Fruit fly (Drosophila melanogaster) whole organism, embryonic: ENCODE data around the gene CG15406.

Source experiments
- CG10565 ChIP-seq: fragments of 200-800 bp; sonication (Bioruptor generic); optimal IDR thresholded peaks from 3 replicates; lab custom pipeline; 2016; ENCODE audit warnings: missing biosample characterization, mild to moderate bottlenecking, missing genetic modification characterization
- CG11696 ChIP-seq: fragments of 200-800 bp; sonication (Bioruptor generic); IDR thresholded peaks from 2 replicates; pipeline ENCODE4 v1.3.6; 2022; ENCODE audit warnings: missing biosample characterization, missing genetic modification characterization
- CG12219 ChIP-seq: fragments of 200-800 bp; sonication (Bioruptor generic); optimal IDR thresholded peaks from 3 replicates; lab custom pipeline; 2018; ENCODE audit warnings: missing biosample characterization, mild to moderate bottlenecking, missing genetic modification characterization
- CG14441 ChIP-seq: fragments of 200-800 bp; sonication (Bioruptor generic); IDR thresholded peaks from 2 replicates; pipeline ENCODE4 v1.3.6; 2022; ENCODE audit warnings: missing biosample characterization, missing genetic modification characterization
- CG15514 ChIP-seq: fragments of 200-800 bp; sonication (Bioruptor generic); optimal IDR thresholded peaks from 3 replicates; lab custom pipeline; 2017; ENCODE audit warnings: missing biosample characterization, missing genetic modification characterization, mild to moderate bottlenecking, moderate library complexity, missing genetic modification reagents
- CG15601 ChIP-seq: fragments of 200-800 bp; sonication (Bioruptor generic); optimal IDR thresholded peaks from 3 replicates; lab custom pipeline; 2019; ENCODE audit warnings: missing biosample characterization, mild to moderate bottlenecking, missing genetic modification characterization, moderate library complexity
- CG1647 ChIP-seq: fragments of 200-800 bp; sonication (Bioruptor generic); optimal IDR thresholded peaks from 3 replicates; lab custom pipeline; 2016; ENCODE audit warnings: missing biosample characterization, missing genetic modification characterization
- CG16863 ChIP-seq: fragments of 200-800 bp; sonication (Bioruptor generic); optimal IDR thresholded peaks from 3 replicates; lab custom pipeline; 2016; ENCODE audit warnings: missing biosample characterization, missing genetic modification characterization
- CG2202 ChIP-seq: fragments of 200-800 bp; sonication (Bioruptor generic); optimal IDR thresholded peaks from 2 replicates; lab custom pipeline; 2018; ENCODE audit warnings: missing biosample characterization, mild to moderate bottlenecking, missing genetic modification characterization
- CG2712 ChIP-seq: fragments of 200-800 bp; optimal IDR thresholded peaks from 3 replicates; lab custom pipeline; 2019; ENCODE audit warnings: missing biosample characterization, mild to moderate bottlenecking, missing genetic modification characterization, moderate library complexity
- CG2875 ChIP-seq: fragments of 200-800 bp; sonication (Bioruptor generic); optimal IDR thresholded peaks from 2 replicates; lab custom pipeline; 2017; ENCODE audit warnings: missing biosample characterization, mild to moderate bottlenecking, missing genetic modification characterization, missing genetic modification reagents
- CG4360 ChIP-seq: fragments of 200-800 bp; sonication (Bioruptor generic); IDR thresholded peaks from 2 replicates; pipeline ENCODE4 v1.3.6; 2022; ENCODE audit warnings: missing biosample characterization, missing genetic modification characterization
- CG5180 ChIP-seq: fragments of 200-800 bp; sonication (Bioruptor generic); optimal IDR thresholded peaks from 3 replicates; lab custom pipeline; 2017; ENCODE audit warnings: missing biosample characterization, missing genetic modification characterization, mild to moderate bottlenecking, moderate library complexity, missing genetic modification reagents
- CG6254 ChIP-seq: fragments of 200-800 bp; sonication (Bioruptor generic); optimal IDR thresholded peaks from 3 replicates; lab custom pipeline; 2017; ENCODE audit warnings: mild to moderate bottlenecking, missing biosample characterization, missing genetic modification reagents, missing genetic modification characterization
- CG6689 ChIP-seq: fragments of 200-800 bp; sonication (Bioruptor generic); IDR thresholded peaks from 2 replicates; pipeline ENCODE4 v1.3.6; 2022; ENCODE audit warnings: missing biosample characterization, missing genetic modification characterization
- Chrac-16 ChIP-seq: fragments of 200-800 bp; sonication (Bioruptor generic); optimal IDR thresholded peaks from 3 replicates; lab custom pipeline; 2016; ENCODE audit warnings: missing biosample characterization, missing genetic modification characterization
- D ChIP-seq, 2 experiments: fragments of 200-800 bp in 1 of 2; fragments of >200 bp in 1 of 2; sonication (Bioruptor generic) in 1 of 2; optimal IDR thresholded peaks; 2 replicates in 1 of 2; 3 replicates in 1 of 2; lab custom pipeline; 2017; ENCODE audit warnings: mild to moderate bottlenecking in 1 of 2, missing biosample characterization in 1 of 2, missing genetic modification characterization in 1 of 2, missing genetic modification reagents in 1 of 2
- Dek ChIP-seq: fragments of 200-800 bp; sonication (Bioruptor generic); optimal IDR thresholded peaks from 3 replicates; lab custom pipeline; 2019; ENCODE audit warnings: missing biosample characterization, mild to moderate bottlenecking, missing genetic modification characterization, moderate library complexity
- Dip2 ChIP-seq: fragments of 200-800 bp; sonication (Bioruptor generic); IDR thresholded peaks from 2 replicates; pipeline ENCODE4 v1.3.6; 2022; ENCODE audit warnings: missing biosample characterization, missing genetic modification characterization
- Eip74EF ChIP-seq, 2 experiments: fragments of 200-800 bp in 1 of 2; fragments of >200 bp in 1 of 2; sonication (Bioruptor generic) in 1 of 2; optimal IDR thresholded peaks; 2 replicates each; lab custom pipeline; 2017 to 2019; ENCODE audit warnings: missing biosample characterization in 2 of 2, missing genetic modification characterization in 2 of 2, mild to moderate bottlenecking in 1 of 2, moderate library complexity in 1 of 2
- Ets65A ChIP-seq: fragments of 200-800 bp; sonication (Bioruptor generic); peaks from one replicate; lab custom pipeline; 2016; ENCODE audit warnings: missing biosample characterization, missing genetic modification characterization
- H15 ChIP-seq: fragments of 200-800 bp; sonication (Bioruptor generic); IDR thresholded peaks from 3 replicates; pipeline ENCODE4 v1.3.6; 2022; ENCODE audit warnings: missing biosample characterization, missing genetic modification characterization
- HHEX ChIP-seq: fragments of 200-800 bp; sonication (Bioruptor generic); optimal IDR thresholded peaks from 3 replicates; lab custom pipeline; 2017; ENCODE audit warnings: missing biosample characterization, mild to moderate bottlenecking, missing genetic modification characterization, missing genetic modification reagents
- HmgD ChIP-seq: fragments of 200-800 bp; sonication (Bioruptor generic); optimal IDR thresholded peaks from 3 replicates; lab custom pipeline; 2016; ENCODE audit warnings: missing biosample characterization, missing genetic modification characterization
- HmgZ ChIP-seq: fragments of 200-800 bp; sonication (Bioruptor generic); optimal IDR thresholded peaks from 2 replicates; lab custom pipeline; 2018; ENCODE audit warnings: missing biosample characterization, mild to moderate bottlenecking, missing genetic modification characterization
- Hr78 ChIP-seq, 2 experiments: fragments of 200-800 bp in 1 of 2; fragments of >200 bp in 1 of 2; sonication (Bioruptor generic) in 1 of 2; optimal IDR thresholded peaks; 2 replicates each; lab custom pipeline; 2017 to 2019; ENCODE audit warnings: missing biosample characterization in 2 of 2, missing genetic modification characterization in 2 of 2, mild to moderate bottlenecking in 1 of 2, moderate library complexity in 1 of 2
- NK7.1 ChIP-seq: fragments of 200-800 bp; sonication (Bioruptor generic); optimal IDR thresholded peaks from 3 replicates; lab custom pipeline; 2016; ENCODE audit warnings: missing biosample characterization, missing genetic modification characterization
- Scr ChIP-seq: fragments of 200-800 bp; sonication (Bioruptor generic); IDR thresholded peaks from 2 replicates; pipeline ENCODE4 v1.3.6; 2022; ENCODE audit warnings: missing biosample characterization, missing genetic modification characterization; ENCODE audit not compliant: partially characterized antibody
- Sry-δ ChIP-seq: fragments of 200-800 bp; sonication (Bioruptor generic); optimal IDR thresholded peaks from 2 replicates; lab custom pipeline; 2016; ENCODE audit warnings: missing biosample characterization, missing genetic modification characterization
- ab ChIP-seq: fragments of 200-800 bp; sonication (Bioruptor generic); optimal IDR thresholded peaks from 2 replicates; lab custom pipeline; 2016; ENCODE audit warnings: missing biosample characterization, missing genetic modification characterization
- br ChIP-seq: fragments of >200 bp; optimal IDR thresholded peaks from 2 replicates; lab custom pipeline; 2017
- dysf ChIP-seq: fragments of 200-800 bp; sonication (Bioruptor generic); IDR thresholded peaks from 3 replicates; pipeline ENCODE4 v1.3.6; 2022; ENCODE audit warnings: missing biosample characterization, missing genetic modification characterization
- gcm ChIP-seq: fragments of 200-800 bp; sonication (Bioruptor generic); optimal IDR thresholded peaks from 2 replicates; lab custom pipeline; 2019; ENCODE audit warnings: missing biosample characterization, mild to moderate bottlenecking, missing genetic modification characterization, moderate library complexity
- grn ChIP-seq: fragments of 200-800 bp; sonication (Bioruptor generic); optimal IDR thresholded peaks from 3 replicates; lab custom pipeline; 2017; ENCODE audit warnings: missing biosample characterization, missing genetic modification characterization
- lbe ChIP-seq: fragments of 200-800 bp; sonication (Bioruptor generic); optimal IDR thresholded peaks from 2 replicates; lab custom pipeline; 2016; ENCODE audit warnings: missing biosample characterization, mild to moderate bottlenecking, missing genetic modification characterization
- maf-S ChIP-seq: fragments of 200-800 bp; sonication (Bioruptor generic); optimal IDR thresholded peaks from 2 replicates; lab custom pipeline; 2016; ENCODE audit warnings: missing biosample characterization, missing genetic modification characterization
- mirr ChIP-seq: fragments of 200-800 bp; sonication (Bioruptor generic); optimal IDR thresholded peaks from 3 replicates; lab custom pipeline; 2018; ENCODE audit warnings: missing biosample characterization, mild to moderate bottlenecking, missing genetic modification characterization
- pho ChIP-seq: fragments of 200-800 bp; sonication (Bioruptor generic); optimal IDR thresholded peaks from 2 replicates; lab custom pipeline; 2016; ENCODE audit warnings: missing biosample characterization, missing genetic modification characterization
- ro ChIP-seq: fragments of 200-800 bp; sonication (Bioruptor generic); IDR thresholded peaks from 2 replicates; pipeline ENCODE4 v1.3.6; 2022; ENCODE audit warnings: missing biosample characterization, missing genetic modification characterization
- sens ChIP-seq: fragments of 200-800 bp; sonication (Bioruptor generic); peaks from one replicate; lab custom pipeline; 2016; ENCODE audit warnings: missing biosample characterization, missing genetic modification characterization
- stc ChIP-seq: fragments of 200-800 bp; sonication (Bioruptor generic); IDR thresholded peaks from 2 replicates; pipeline ENCODE4 v1.3.6; 2022; ENCODE audit warnings: missing biosample characterization, missing genetic modification characterization
- tin ChIP-seq: fragments of 200-800 bp; sonication (Bioruptor generic); optimal IDR thresholded peaks from 3 replicates; lab custom pipeline; 2016; ENCODE audit warnings: missing biosample characterization, missing genetic modification characterization
- toy ChIP-seq: fragments of 200-800 bp; sonication (Bioruptor generic); IDR thresholded peaks from 2 replicates; pipeline ENCODE4 v1.3.6; 2022; ENCODE audit warnings: missing biosample characterization, missing genetic modification characterization
- zen ChIP-seq: fragments of 200-800 bp; sonication (Bioruptor generic); optimal IDR thresholded peaks from 3 replicates; lab custom pipeline; 2018; ENCODE audit warnings: missing biosample characterization, mild to moderate bottlenecking, missing genetic modification characterization, moderate library complexity

Gene CG15406

dm6 chr2L:3280484-3280993, 28.5 kb upstream of the CG15406 start, which contains the start of gene OtopLb (continued):
- TF ChIP-seq CG15514: peak; percentile 37

dm6 chr2L:3293718-3294340, 15.2 kb upstream of the CG15406 start:
- TF ChIP-seq ro (GFP tag; lab: Robert Waterston, UW): no peak
- no peak for TF ChIP-seq D (optimal IDR thresholded peaks at IDR 0.05; lab: Kevin White, UChicago)
- no peak for TF ChIP-seq D (GFP tag; optimal IDR thresholded peaks at IDR 0.05; lab: Kevin White, UChicago)
- no peak for TF ChIP-seq CG2202 (tag; lab: Kevin White, UChicago)
- peak; percentile 11 for TF ChIP-seq grn (GFP tag; lab: Kevin White, UChicago)
- no peak for TF ChIP-seq CG2712 (tag; lab: Kevin White, UChicago)
- TF ChIP-seq CG5180: peak; percentile 93
- peak in 1 of 2 experiments; percentile 28 for TF ChIP-seq Hr78 (GFP tag; optimal IDR thresholded peaks at IDR 0.05; lab: Kevin White, UChicago)
- TF ChIP-seq CG11696 (GFP tag; lab: Robert Waterston, UW): 0 out of 2 replicates have a peak, but pooled peaks have one; percentile 19
- TF ChIP-seq maf-S (GFP tag; lab: Kevin White, UChicago): no peak
- TF ChIP-seq stc (GFP tag; lab: Robert Waterston, UW): no peak
- TF ChIP-seq HHEX (GFP tag; lab: Kevin White, UChicago): no peak
- TF ChIP-seq CG1647 (GFP tag; lab: Kevin White, UChicago): no peak

dm6 chr2L:3294572-3294971, 14.4 kb upstream of the CG15406 start, which contains the start of gene CG9664:
Gene CG9664 (minus strand): TSS chr2L:3294706.
- TF ChIP-seq lbe (GFP tag; lab: Kevin White, UChicago): peak; percentile 13
- TF ChIP-seq CG15601 (tag; lab: Kevin White, UChicago): peak; percentile 70
- peak; percentile 61 for TF ChIP-seq sens (GFP tag; lab: Kevin White, UChicago)
- TF ChIP-seq CG14441: no peak
- TF ChIP-seq HmgZ: no peak
- no peak for TF ChIP-seq Chrac-16 (GFP tag; lab: Kevin White, UChicago)
- no peak for TF ChIP-seq dysf (GFP tag; lab: Robert Waterston, UW)
- TF ChIP-seq CG4360 (GFP tag; lab: Robert Waterston, UW): no peak
- peak; percentile 97 for TF ChIP-seq CG5180

- TF ChIP-seq tin (GFP tag; lab: Kevin White, UChicago) (no peak), toy (no peak), CG2875 (GFP tag; lab: Kevin White, UChicago) (no peak), gcm (GFP tag; lab: Kevin White, UChicago) (no peak), HmgD (no peak), Dip2 (GFP tag; lab: Robert Waterston, UW) (no peak), Eip74EF (GFP tag; optimal IDR thresholded peaks at IDR 0.05; lab: Kevin White, UChicago) (no peak), CG10565 (no peak), br (lab: Kevin White, UChicago) (no peak), Scr (GFP tag; lab: Robert Waterston, UW) (no peak), CG12219 (no peak), CG6689 (GFP tag; lab: Robert Waterston, UW) (no peak), H15 (GFP tag; lab: Robert Waterston, UW) (no peak), NK7.1 (GFP tag; lab: Kevin White, UChicago) (no peak), CG2712 (tag; lab: Kevin White, UChicago) (no peak), pho (GFP tag; lab: Kevin White, UChicago) (no peak), CG16863 (GFP tag; lab: Kevin White, UChicago) (no peak), sens (GFP tag; lab: Kevin White, UChicago) (peak; percentile 57), zen (tag; lab: Kevin White, UChicago) (no peak), Chrac-16 (GFP tag; lab: Kevin White, UChicago) (no peak), mirr (GFP tag; lab: Kevin White, UChicago) (peak; percentile 86), ab (GFP tag; lab: Kevin White, UChicago) (no peak), CG6254 (GFP tag; lab: Kevin White, UChicago) (no peak), Dek (no peak), Hr78 (GFP tag; optimal IDR thresholded peaks at IDR 0.05; lab: Kevin White, UChicago) (peak in 1 of 2 experiments; percentile 51), Ets65A (no peak), Sry-δ (GFP tag; lab: Kevin White, UChicago) (no peak)
Observed at dm6 chr2L:3298065-3298469, 11.0 kb upstream of the CG15406 start.
